Worm (Caenorhabditis elegans) whole organism, L2 larva: ENCODE data around the gene Y119D3B.14.

Source experiments
- elt-3 ChIP-seq: sonication (generic microtip); optimal IDR thresholded peaks from 2 replicates; lab custom pipeline; 2017; ENCODE audit warnings: missing biosample characterization, missing genetic modification characterization
- lin-11 ChIP-seq: fragments of 150-350 bp; sonication (generic microtip); optimal IDR thresholded peaks from 2 replicates; lab custom pipeline; 2014; ENCODE audit warnings: missing biosample characterization, missing genetic modification characterization, inconsistent platforms, mixed read lengths
- mbf-1 ChIP-seq: sonication (generic microtip); optimal IDR thresholded peaks from 2 replicates; lab custom pipeline; 2017; ENCODE audit warnings: missing biosample characterization, missing genetic modification characterization
- nhr-10 ChIP-seq: sonication (generic microtip); optimal IDR thresholded peaks from 2 replicates; lab custom pipeline; 2017; ENCODE audit warnings: missing biosample characterization, missing genetic modification characterization
- nhr-129 ChIP-seq: fragments of 150-350 bp; optimal IDR thresholded peaks from 2 replicates; lab custom pipeline; 2014; ENCODE audit warnings: missing biosample characterization, missing genetic modification characterization
- sem-4 ChIP-seq: fragments of 150-350 bp; optimal IDR thresholded peaks from 2 replicates; lab custom pipeline; 2014; ENCODE audit warnings: missing biosample characterization, missing genetic modification reagents, missing genetic modification characterization
- ztf-4 ChIP-seq: fragments of 150-350 bp; optimal IDR thresholded peaks from 2 replicates; lab custom pipeline; 2014; ENCODE audit warnings: missing biosample characterization, missing genetic modification characterization

The Y119D3B.14 gene

ce11 chrIII:1135925-1136324 lies 57.7 kb downstream of the Y119D3B.14 start, which contains the start of gene lgc-46:
Gene lgc-46 (minus strand): TSS chrIII:1136025.
- TF ChIP-seq nhr-10 (tag; lab: Kevin White, UChicago) (no peak), sem-4 (no peak), mbf-1 (no peak), lin-11 (tag; lab: Kevin White, UChicago) (no peak), ztf-4 (tag; lab: Kevin White, UChicago) (no peak), elt-3 (tag; lab: Kevin White, UChicago) (no peak), nhr-129 (no peak)
